Worm (Caenorhabditis elegans) whole organism, L2 larva: ENCODE data around the gene F29A7.4.

Experiments
- aly-2 ChIP-seq: fragments of 150-350 bp; optimal IDR thresholded peaks from 2 replicates; lab custom pipeline; 2014; ENCODE audit warnings: missing biosample characterization, missing genetic modification characterization
- lin-13 ChIP-seq: fragments of 150-350 bp; optimal IDR thresholded peaks from 2 replicates; lab custom pipeline; 2014; ENCODE audit warnings: missing biosample characterization, missing genetic modification reagents, missing genetic modification characterization
- nhr-237 ChIP-seq: fragments of 150-350 bp; optimal IDR thresholded peaks from 2 replicates; lab custom pipeline; 2014; ENCODE audit warnings: missing biosample characterization, missing genetic modification characterization
- ztf-11 ChIP-seq: sonication (generic microtip); optimal IDR thresholded peaks from 2 replicates; lab custom pipeline; 2017; ENCODE audit warnings: missing biosample characterization, missing genetic modification characterization

DNA sequence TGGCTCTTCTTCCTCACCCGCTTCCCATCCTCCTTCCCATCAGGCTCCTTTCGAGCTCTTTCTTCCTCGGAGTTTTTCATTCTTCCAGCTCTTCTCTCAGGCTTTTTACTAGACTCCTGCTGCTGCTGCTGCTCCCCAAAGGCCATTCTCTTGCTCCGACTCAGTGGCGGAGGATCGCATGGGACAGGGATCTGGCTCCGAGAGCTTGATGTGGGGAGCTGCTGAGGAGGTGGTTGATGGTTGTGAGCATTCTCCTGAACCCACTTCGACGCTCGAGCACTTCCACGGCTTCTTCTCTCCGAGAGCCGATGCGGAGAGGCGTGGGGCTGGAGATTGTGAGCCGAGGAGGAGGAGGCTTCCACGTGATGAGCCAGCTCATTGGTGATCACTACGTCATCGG is 36.0 kb downstream of the F29A7.4 start:
- TF ChIP-seq nhr-237 (tag; lab: Kevin White, UChicago) (no peak), ztf-11 (tag; lab: Kevin White, UChicago) (no peak), aly-2 (tag; lab: Kevin White, UChicago) (no peak), lin-13 (GFP tag; lab: Kevin White, UChicago) (no peak)
